Fruit fly (Drosophila melanogaster) whole organism, embryonic: ENCODE data around the gene Mct1.

Experiments used
- Adf1 ChIP-seq: fragments of 200-800 bp; sonication (Bioruptor generic); IDR thresholded peaks from 2 replicates; pipeline ENCODE4 v1.3.6; 2022; ENCODE audit warnings: missing biosample characterization, missing genetic modification characterization
- Bteb2 ChIP-seq: fragments of 200-800 bp; sonication (Bioruptor generic); optimal IDR thresholded peaks from 2 replicates; lab custom pipeline; 2016; ENCODE audit warnings: missing biosample characterization, missing genetic modification characterization
- C15 ChIP-seq: fragments of 200-800 bp; sonication (Bioruptor generic); IDR thresholded peaks from 3 replicates; pipeline ENCODE4 v1.3.6; 2022; ENCODE audit warnings: missing biosample characterization, missing genetic modification characterization
- CG10209 ChIP-seq: fragments of 200-800 bp; sonication (Bioruptor generic); optimal IDR thresholded peaks from 3 replicates; lab custom pipeline; 2017; ENCODE audit warnings: missing biosample characterization, mild to moderate bottlenecking, missing genetic modification characterization, missing genetic modification reagents
- CG11504 ChIP-seq: fragments of 200-800 bp; sonication (Bioruptor generic); optimal IDR thresholded peaks from 3 replicates; lab custom pipeline; 2019; ENCODE audit warnings: missing biosample characterization, mild to moderate bottlenecking, missing genetic modification characterization, moderate library complexity
- CG15073 ChIP-seq: fragments of 200-800 bp; sonication (Bioruptor generic); optimal IDR thresholded peaks from 2 replicates; lab custom pipeline; 2016; ENCODE audit warnings: missing biosample characterization, missing genetic modification characterization
- CG15696 ChIP-seq: fragments of 200-800 bp; sonication (Bioruptor generic); optimal IDR thresholded peaks from 2 replicates; lab custom pipeline; 2019; ENCODE audit warnings: missing biosample characterization, mild to moderate bottlenecking, missing genetic modification characterization, moderate library complexity
- CG1603 ChIP-seq: fragments of 200-800 bp; sonication (Bioruptor generic); optimal IDR thresholded peaks from 2 replicates; lab custom pipeline; 2019; ENCODE audit warnings: missing biosample characterization, mild to moderate bottlenecking, missing genetic modification characterization, moderate library complexity
- CG2712 ChIP-seq: fragments of 200-800 bp; optimal IDR thresholded peaks from 3 replicates; lab custom pipeline; 2019; ENCODE audit warnings: missing biosample characterization, mild to moderate bottlenecking, missing genetic modification characterization, moderate library complexity
- CG4820 ChIP-seq: fragments of 200-800 bp; sonication (Bioruptor generic); optimal IDR thresholded peaks from 3 replicates; lab custom pipeline; 2016; ENCODE audit warnings: missing biosample characterization, missing genetic modification characterization
- CG5245 ChIP-seq: fragments of 200-800 bp; sonication (Bioruptor generic); optimal IDR thresholded peaks from 3 replicates; lab custom pipeline; 2016; ENCODE audit warnings: missing biosample characterization, missing genetic modification characterization
- CG6272 ChIP-seq: fragments of 200-800 bp; sonication (Bioruptor generic); IDR thresholded peaks from 2 replicates; pipeline ENCODE4 v1.3.6; 2022; ENCODE audit warnings: missing biosample characterization, missing genetic modification characterization
- CG6654 ChIP-seq: fragments of 200-800 bp; sonication (Bioruptor generic); optimal IDR thresholded peaks from 2 replicates; lab custom pipeline; 2017; ENCODE audit warnings: missing biosample characterization, mild to moderate bottlenecking, missing genetic modification characterization
- CG7372 ChIP-seq: fragments of 200-800 bp; sonication (Bioruptor generic); IDR thresholded peaks from 2 replicates; pipeline ENCODE4 v1.3.6; 2022; ENCODE audit warnings: missing biosample characterization, missing genetic modification characterization
- CG8478 ChIP-seq: fragments of >200 bp; optimal IDR thresholded peaks from 2 replicates; lab custom pipeline; 2018
- Camta ChIP-seq: fragments of 200-800 bp; sonication (Bioruptor generic); optimal IDR thresholded peaks from 2 replicates; lab custom pipeline; 2016; ENCODE audit warnings: missing biosample characterization, missing genetic modification characterization
- Elba2 ChIP-seq: fragments of 200-800 bp; sonication (Bioruptor generic); optimal IDR thresholded peaks from 3 replicates; lab custom pipeline; 2016; ENCODE audit warnings: missing biosample characterization, missing genetic modification characterization
- Fer3 ChIP-seq: fragments of 200-800 bp; sonication (Bioruptor generic); optimal IDR thresholded peaks from 2 replicates; lab custom pipeline; 2018; ENCODE audit warnings: missing biosample characterization, mild to moderate bottlenecking, missing genetic modification characterization, moderate library complexity
- GATAe ChIP-seq: fragments of 200-800 bp; sonication (Bioruptor generic); conservative IDR thresholded peaks from 2 replicates; pipeline ENCODE4 v1.3.6; 2022; ENCODE audit warnings: missing biosample characterization, missing genetic modification characterization
- Hr39 ChIP-seq: fragments of >200 bp; optimal IDR thresholded peaks from 2 replicates; lab custom pipeline; 2017
- Hr78 ChIP-seq, 2 experiments: fragments of 200-800 bp in 1 of 2; fragments of >200 bp in 1 of 2; sonication (Bioruptor generic) in 1 of 2; optimal IDR thresholded peaks; 2 replicates each; lab custom pipeline; 2017 to 2019; ENCODE audit warnings: missing biosample characterization in 2 of 2, missing genetic modification characterization in 2 of 2, mild to moderate bottlenecking in 1 of 2, moderate library complexity in 1 of 2
- Lim3 ChIP-seq: fragments of 200-800 bp; sonication (Bioruptor generic); IDR thresholded peaks from 2 replicates; pipeline ENCODE4 v1.3.6; 2022; ENCODE audit warnings: missing biosample characterization, missing genetic modification characterization
- MBD-R2 ChIP-seq: fragments of 200-800 bp; sonication (Bioruptor generic); IDR thresholded peaks from 2 replicates; pipeline ENCODE4 v1.3.6; 2022; ENCODE audit warnings: missing biosample characterization, missing genetic modification characterization
- Sry-β ChIP-seq: fragments of 200-800 bp; sonication (Bioruptor generic); optimal IDR thresholded peaks from 2 replicates; lab custom pipeline; 2018; ENCODE audit warnings: missing biosample characterization, mild to moderate bottlenecking, missing genetic modification characterization, moderate library complexity
- Usf ChIP-seq: fragments of 200-800 bp; sonication (Bioruptor generic); optimal IDR thresholded peaks from 2 replicates; lab custom pipeline; 2017; ENCODE audit warnings: missing genotype, missing biosample characterization, missing genetic modification characterization
- Xrp1 ChIP-seq: fragments of 200-800 bp; sonication (Bioruptor generic); IDR thresholded peaks from 2 replicates; pipeline ENCODE4 v1.3.6; 2022; ENCODE audit warnings: missing biosample characterization, missing genetic modification characterization
- YL-1 ChIP-seq: fragments of 200-800 bp; sonication (Bioruptor generic); optimal IDR thresholded peaks from 3 replicates; lab custom pipeline; 2017; ENCODE audit warnings: missing biosample characterization, mild to moderate bottlenecking, missing genetic modification characterization
- abd-A ChIP-seq: fragments of 200-800 bp; sonication (Bioruptor generic); optimal IDR thresholded peaks from 3 replicates; lab custom pipeline; 2019; ENCODE audit warnings: missing biosample characterization, mild to moderate bottlenecking, missing genetic modification characterization, moderate library complexity
- ac ChIP-seq: fragments of 200-800 bp; sonication (Bioruptor generic); optimal IDR thresholded peaks from 3 replicates; lab custom pipeline; 2017; ENCODE audit warnings: missing biosample characterization, mild to moderate bottlenecking, missing genetic modification characterization
- bsh ChIP-seq, 2 experiments: fragments of 200-800 bp; sonication (Bioruptor generic); optimal IDR thresholded peaks; 2 replicates each; lab custom pipeline; 2017 to 2018; ENCODE audit warnings: mild to moderate bottlenecking in 2 of 2, missing biosample characterization in 2 of 2, missing genetic modification characterization in 2 of 2, moderate library complexity in 1 of 2
- dimm ChIP-seq: fragments of 200-800 bp; sonication (Bioruptor generic); IDR thresholded peaks from 2 replicates; pipeline ENCODE4 v1.3.6; 2022; ENCODE audit warnings: missing biosample characterization, missing genetic modification characterization
- dpn ChIP-seq, 2 experiments: fragments of 200-800 bp; sonication (Bioruptor generic); optimal IDR thresholded peaks; 3 replicates each; lab custom pipeline; 2016; ENCODE audit warnings: missing biosample characterization in 2 of 2, missing genetic modification characterization in 2 of 2
- exex ChIP-seq: fragments of 200-800 bp; sonication (Bioruptor generic); optimal IDR thresholded peaks from 4 replicates; lab custom pipeline; 2018; ENCODE audit warnings: missing biosample characterization, mild to moderate bottlenecking, missing genetic modification characterization, moderate library complexity
- h ChIP-seq: fragments of >200 bp; optimal IDR thresholded peaks from 2 replicates; lab custom pipeline; 2017
- hkb ChIP-seq, 2 experiments: fragments of 200-800 bp in 1 of 2; fragments of >200 bp in 1 of 2; sonication (Bioruptor generic) in 1 of 2; IDR thresholded peaks in 1 of 2; optimal IDR thresholded peaks in 1 of 2; 2 replicates each; pipeline versions ENCODE4 v1.3.6 to Lab custom; 2017 to 2022; ENCODE audit warnings: missing biosample characterization in 1 of 2, missing genetic modification characterization in 1 of 2
- insv ChIP-seq, 2 experiments: fragments of 200-800 bp; sonication (Bioruptor generic); optimal IDR thresholded peaks; 3 replicates each; lab custom pipeline; 2016 to 2018; ENCODE audit warnings: missing biosample characterization in 2 of 2, missing genetic modification characterization in 2 of 2
- jigr1 ChIP-seq: fragments of 200-800 bp; sonication (Bioruptor generic); IDR thresholded peaks from 3 replicates; pipeline ENCODE4 v1.3.6; 2022; ENCODE audit warnings: missing biosample characterization, missing genetic modification characterization
- jing ChIP-seq: fragments of 200-800 bp; sonication (Bioruptor generic); optimal IDR thresholded peaks from 2 replicates; lab custom pipeline; 2018; ENCODE audit warnings: missing biosample characterization, mild to moderate bottlenecking, missing genetic modification characterization
- maf-S ChIP-seq: fragments of 200-800 bp; sonication (Bioruptor generic); optimal IDR thresholded peaks from 2 replicates; lab custom pipeline; 2016; ENCODE audit warnings: missing biosample characterization, missing genetic modification characterization
- odd ChIP-seq: fragments of 200-800 bp; sonication (Bioruptor generic); optimal IDR thresholded peaks from 2 replicates; lab custom pipeline; 2017; ENCODE audit warnings: missing biosample characterization, mild to moderate bottlenecking, missing genetic modification characterization
- ranshi ChIP-seq: fragments of 200-800 bp; sonication (Bioruptor generic); IDR thresholded peaks from 2 replicates; pipeline ENCODE4 v1.3.6; 2022; ENCODE audit warnings: missing biosample characterization, missing genetic modification characterization
- slou ChIP-seq: fragments of 200-800 bp; sonication (Bioruptor generic); optimal IDR thresholded peaks from 3 replicates; lab custom pipeline; 2016; ENCODE audit warnings: missing biosample characterization, missing genetic modification characterization
- tll ChIP-seq, 2 experiments: fragments of 200-800 bp in 1 of 2; fragments of >200 bp in 1 of 2; sonication (Bioruptor generic) in 1 of 2; optimal IDR thresholded peaks; 2 replicates each; lab custom pipeline; 2017 to 2019; ENCODE audit warnings: missing biosample characterization in 2 of 2, missing genetic modification characterization in 2 of 2, mild to moderate bottlenecking in 1 of 2, moderate library complexity in 1 of 2
- toy ChIP-seq: fragments of 200-800 bp; sonication (Bioruptor generic); IDR thresholded peaks from 2 replicates; pipeline ENCODE4 v1.3.6; 2022; ENCODE audit warnings: missing biosample characterization, missing genetic modification characterization
- unc-4 ChIP-seq: fragments of 200-800 bp; sonication (Bioruptor generic); IDR thresholded peaks from 2 replicates; pipeline ENCODE4 v1.3.6; 2022; ENCODE audit warnings: missing biosample characterization, missing genetic modification characterization; ENCODE audit not compliant: partially characterized antibody
- usp ChIP-seq: fragments of >200 bp; optimal IDR thresholded peaks from 2 replicates; lab custom pipeline; 2017; ENCODE audit warnings: missing biosample characterization, missing genetic modification characterization
- zen ChIP-seq: fragments of 200-800 bp; sonication (Bioruptor generic); optimal IDR thresholded peaks from 3 replicates; lab custom pipeline; 2018; ENCODE audit warnings: missing biosample characterization, mild to moderate bottlenecking, missing genetic modification characterization, moderate library complexity

Mct1 gene

dm6 chrX:2219899-2220298, 30.9 kb downstream of the Mct1 start (continued):
- peak in 1 of 2 experiments; percentile 48 for TF ChIP-seq bsh (GFP tag; optimal IDR thresholded peaks at IDR 0.05; lab: Kevin White, UChicago)

- TF ChIP-seq ranshi (no peak), zen (tag; lab: Kevin White, UChicago) (peak; percentile 18), CG11504 (tag; lab: Kevin White, UChicago) (peak; percentile 41), abd-A (no peak), dimm (no peak), Elba2 (GFP tag; lab: Kevin White, UChicago) (peak; percentile 61), insv (GFP tag; optimal IDR thresholded peaks at IDR 0.05; lab: Kevin White, UChicago) (peak; percentile 57 to 95)
These were observed 32.6 kb downstream of the Mct1 start for dm6 chrX:2221598-2221997.

- TF ChIP-seq CG15073 = no peak
- no peak for TF ChIP-seq CG1603 (tag; lab: Kevin White, UChicago)
- peak; percentile 82 for TF ChIP-seq Camta (GFP tag; lab: Kevin White, UChicago)
- TF ChIP-seq slou (GFP tag; lab: Kevin White, UChicago) = peak; percentile 86
- TF ChIP-seq CG2712 = peak; percentile 89
- no peak for TF ChIP-seq Hr39 (lab: Kevin White, UChicago)
- TF ChIP-seq jing (GFP tag; lab: Kevin White, UChicago) = no peak
- TF ChIP-seq Xrp1 (GFP tag; lab: Robert Waterston, UW) = peak; percentile 91
- no peak for TF ChIP-seq h
- TF ChIP-seq YL-1 (GFP tag; lab: Kevin White, UChicago) = peak; percentile 11
- peak; percentile 79 for TF ChIP-seq CG7372 (GFP tag; lab: Robert Waterston, UW)
- peak; percentile 67 for TF ChIP-seq CG5245 (GFP tag; lab: Kevin White, UChicago)
- 0 out of 3 replicates have a peak, but pooled peaks have one; percentile 30 for TF ChIP-seq C15 (GFP tag; lab: Robert Waterston, UW)
- TF ChIP-seq Adf1 (GFP tag; lab: Robert Waterston, UW) = peak; percentile 70
- 0 out of 2 replicates have a peak, but pooled peaks have one; percentile 40 for TF ChIP-seq Lim3 (GFP tag; lab: Robert Waterston, UW)
- TF ChIP-seq odd = no peak
- TF ChIP-seq hkb (optimal IDR thresholded peaks at IDR 0.05; lab: Kevin White, UChicago) = no peak
- peak; percentile 86 for TF ChIP-seq hkb (GFP tag; IDR thresholded peaks at IDR 0.05; lab: Robert Waterston, UW)
- peak; percentile 53 for TF ChIP-seq Sry-β (GFP tag; lab: Kevin White, UChicago)
- no peak for TF ChIP-seq ac
- TF ChIP-seq CG15696 = peak; percentile 73
- TF ChIP-seq Usf = peak; percentile 36
- peak; percentile 80 for TF ChIP-seq CG6272 (GFP tag; lab: Robert Waterston, UW)
- no peak for TF ChIP-seq CG8478 (lab: Kevin White, UChicago)
- peak; percentile 66 for TF ChIP-seq Bteb2 (GFP tag; lab: Kevin White, UChicago)
- TF ChIP-seq Fer3 (tag; lab: Kevin White, UChicago) = peak; percentile 91
- no peak for TF ChIP-seq usp (GFP tag; lab: Kevin White, UChicago)
- 0 out of 3 replicates have a peak, but pooled peaks have one; percentile 40 for TF ChIP-seq jigr1
- TF ChIP-seq exex (tag; lab: Kevin White, UChicago) = peak; percentile 83
- TF ChIP-seq toy (GFP tag; lab: Robert Waterston, UW) = no peak; the same call in 1 of the 2 replicates
- peak; percentile 55 for TF ChIP-seq maf-S (GFP tag; lab: Kevin White, UChicago)
- TF ChIP-seq dpn (GFP tag; optimal IDR thresholded peaks at IDR 0.05; lab: Kevin White, UChicago) = peak; percentile 79 to 89
- TF ChIP-seq GATAe (GFP tag; lab: Robert Waterston, UW) = peak; percentile 78
- no peak for TF ChIP-seq tll (GFP tag; optimal IDR thresholded peaks at IDR 0.05; lab: Kevin White, UChicago)
- no peak for TF ChIP-seq Hr78 (GFP tag; optimal IDR thresholded peaks at IDR 0.05; lab: Kevin White, UChicago)
- no peak for TF ChIP-seq unc-4 (GFP tag; lab: Robert Waterston, UW)
- peak; percentile 89 for TF ChIP-seq CG10209 (GFP tag; lab: Kevin White, UChicago)
- peak; percentile 77 for TF ChIP-seq CG4820 (GFP tag; lab: Kevin White, UChicago)
- TF ChIP-seq CG6654 (GFP tag; lab: Kevin White, UChicago) = peak; percentile 79
- TF ChIP-seq MBD-R2 (GFP tag; lab: Robert Waterston, UW) = peak; percentile 64; the same call in 1 of the 2 replicates
These were observed 33.3 kb downstream of the Mct1 start, which contains the start of gene Vinc for dm6 chrX:2222181-2222790. Vinc (minus strand) TSS chrX:2222567.
